Fruit fly (Drosophila melanogaster) whole organism, embryonic: Measurements from ENCODE around the gene CG6659.

Experiments used
- CG10267 ChIP-seq: fragments of 200-800 bp; sonication (Bioruptor generic); optimal IDR thresholded peaks from 2 replicates; lab custom pipeline; 2018; ENCODE audit warnings: missing biosample characterization, mild to moderate bottlenecking, missing genetic modification characterization, moderate library complexity
- CG11696 ChIP-seq: fragments of 200-800 bp; sonication (Bioruptor generic); IDR thresholded peaks from 2 replicates; pipeline ENCODE4 v1.3.6; 2022; ENCODE audit warnings: missing biosample characterization, missing genetic modification characterization
- CG12942 ChIP-seq: fragments of 200-800 bp; sonication (Bioruptor generic); optimal IDR thresholded peaks from 3 replicates; lab custom pipeline; 2016; ENCODE audit warnings: missing biosample characterization, missing genetic modification characterization
- CG1603 ChIP-seq: fragments of 200-800 bp; sonication (Bioruptor generic); optimal IDR thresholded peaks from 2 replicates; lab custom pipeline; 2019; ENCODE audit warnings: missing biosample characterization, mild to moderate bottlenecking, missing genetic modification characterization, moderate library complexity
- CG3281 ChIP-seq: fragments of 200-800 bp; sonication (Bioruptor generic); optimal IDR thresholded peaks from 3 replicates; lab custom pipeline; 2017; ENCODE audit warnings: missing biosample characterization, mild to moderate bottlenecking, missing genetic modification characterization
- CG7745 ChIP-seq: fragments of 200-800 bp; sonication (Bioruptor generic); optimal IDR thresholded peaks from 2 replicates; lab custom pipeline; 2018; ENCODE audit warnings: missing biosample characterization, mild to moderate bottlenecking, missing genetic modification characterization, moderate library complexity
- CG7928 ChIP-seq: fragments of 200-800 bp; sonication (Bioruptor generic); optimal IDR thresholded peaks from 2 replicates; lab custom pipeline; 2017; ENCODE audit warnings: missing biosample characterization, mild to moderate bottlenecking, missing genetic modification characterization
- CG9932 ChIP-seq: fragments of 200-800 bp; sonication (Bioruptor generic); IDR thresholded peaks from 2 replicates; pipeline ENCODE4 v1.3.6; 2022; ENCODE audit warnings: missing biosample characterization, missing genetic modification characterization
- CHES-1-like ChIP-seq: fragments of 200-800 bp; sonication (Bioruptor generic); optimal IDR thresholded peaks from 2 replicates; lab custom pipeline; 2016; ENCODE audit warnings: missing biosample characterization, missing genetic modification characterization
- CTCF ChIP-seq: fragments of 200-800 bp; sonication (Bioruptor generic); optimal IDR thresholded peaks from 2 replicates; lab custom pipeline; 2017; ENCODE audit warnings: missing biosample characterization, mild to moderate bottlenecking, missing genetic modification characterization, moderate library complexity
- CoRest ChIP-seq: fragments of 200-800 bp; sonication (Bioruptor generic); optimal IDR thresholded peaks from 3 replicates; lab custom pipeline; 2018; ENCODE audit warnings: missing biosample characterization, mild to moderate bottlenecking, missing genetic modification characterization, moderate library complexity
- Dad ChIP-seq: fragments of 200-800 bp; sonication (Bioruptor generic); optimal IDR thresholded peaks from 3 replicates; lab custom pipeline; 2016; ENCODE audit warnings: missing biosample characterization, missing genetic modification characterization
- Dbx ChIP-seq: fragments of 200-800 bp; sonication (Bioruptor generic); IDR thresholded peaks from 3 replicates; pipeline ENCODE4 v1.3.6; 2022; ENCODE audit warnings: missing biosample characterization, missing genetic modification characterization
- Dp ChIP-seq: fragments of 200-800 bp; sonication (Bioruptor generic); optimal IDR thresholded peaks from 2 replicates; lab custom pipeline; 2018; ENCODE audit warnings: missing biosample characterization, mild to moderate bottlenecking, missing genetic modification characterization, moderate library complexity
- HmgZ ChIP-seq: fragments of 200-800 bp; sonication (Bioruptor generic); optimal IDR thresholded peaks from 2 replicates; lab custom pipeline; 2018; ENCODE audit warnings: missing biosample characterization, mild to moderate bottlenecking, missing genetic modification characterization
- Hr39 ChIP-seq: fragments of >200 bp; optimal IDR thresholded peaks from 2 replicates; lab custom pipeline; 2017
- Hr51 ChIP-seq, 2 experiments: fragments of 200-800 bp; sonication (Bioruptor generic); optimal IDR thresholded peaks; 2 replicates in 1 of 2; 3 replicates in 1 of 2; lab custom pipeline; 2016 to 2018; ENCODE audit warnings: missing biosample characterization in 2 of 2, missing genetic modification characterization in 2 of 2, mild to moderate bottlenecking in 1 of 2, moderate library complexity in 1 of 2
- Lim3 ChIP-seq: fragments of 200-800 bp; sonication (Bioruptor generic); IDR thresholded peaks from 2 replicates; pipeline ENCODE4 v1.3.6; 2022; ENCODE audit warnings: missing biosample characterization, missing genetic modification characterization
- Mrtf ChIP-seq: fragments of 200-800 bp; sonication (Bioruptor generic); IDR thresholded peaks from 3 replicates; pipeline ENCODE4 v1.3.6; 2022; ENCODE audit warnings: missing biosample characterization, missing genetic modification characterization
- NC2β ChIP-seq: fragments of 200-800 bp; sonication (Bioruptor generic); optimal IDR thresholded peaks from 2 replicates; lab custom pipeline; 2016; ENCODE audit warnings: missing biosample characterization, missing genetic modification characterization
- NfI ChIP-seq: fragments of 200-800 bp; sonication (Bioruptor generic); optimal IDR thresholded peaks from 3 replicates; lab custom pipeline; 2018; ENCODE audit warnings: missing biosample characterization, mild to moderate bottlenecking, missing genetic modification characterization, moderate library complexity
- Poxn ChIP-seq: fragments of 200-800 bp; sonication (Bioruptor generic); IDR thresholded peaks from 2 replicates; pipeline ENCODE4 v1.3.6; 2022; ENCODE audit warnings: missing biosample characterization, missing genetic modification characterization
- Sry-β ChIP-seq: fragments of 200-800 bp; sonication (Bioruptor generic); optimal IDR thresholded peaks from 2 replicates; lab custom pipeline; 2018; ENCODE audit warnings: missing biosample characterization, mild to moderate bottlenecking, missing genetic modification characterization, moderate library complexity
- Xrp1 ChIP-seq: fragments of 200-800 bp; sonication (Bioruptor generic); IDR thresholded peaks from 2 replicates; pipeline ENCODE4 v1.3.6; 2022; ENCODE audit warnings: missing biosample characterization, missing genetic modification characterization
- ac ChIP-seq: fragments of 200-800 bp; sonication (Bioruptor generic); optimal IDR thresholded peaks from 3 replicates; lab custom pipeline; 2017; ENCODE audit warnings: missing biosample characterization, mild to moderate bottlenecking, missing genetic modification characterization
- ato ChIP-seq: fragments of 200-800 bp; sonication (Bioruptor generic); IDR thresholded peaks from 2 replicates; pipeline ENCODE4 v1.3.6; 2022; ENCODE audit warnings: missing biosample characterization, missing genetic modification characterization; ENCODE audit not compliant: partially characterized antibody
- bcd ChIP-seq: fragments of 200-800 bp; sonication (Bioruptor generic); optimal IDR thresholded peaks from 2 replicates; lab custom pipeline; 2017; ENCODE audit warnings: missing biosample characterization, mild to moderate bottlenecking, missing genetic modification characterization
- cas ChIP-seq: fragments of 200-800 bp; sonication (Bioruptor generic); IDR thresholded peaks from 2 replicates; pipeline ENCODE4 v1.3.6; 2022; ENCODE audit warnings: missing biosample characterization, missing genetic modification characterization
- chn ChIP-seq: fragments of 200-800 bp; sonication (Bioruptor generic); optimal IDR thresholded peaks from 2 replicates; lab custom pipeline; 2016; ENCODE audit warnings: missing biosample characterization, missing genetic modification characterization
- fru ChIP-seq: fragments of >200 bp; optimal IDR thresholded peaks from 2 replicates; lab custom pipeline; 2017
- jumu ChIP-seq: fragments of 200-800 bp; sonication (Bioruptor generic); optimal IDR thresholded peaks from 3 replicates; lab custom pipeline; 2016; ENCODE audit warnings: missing biosample characterization, missing genetic modification characterization
- lbe ChIP-seq: fragments of 200-800 bp; sonication (Bioruptor generic); optimal IDR thresholded peaks from 2 replicates; lab custom pipeline; 2016; ENCODE audit warnings: missing biosample characterization, mild to moderate bottlenecking, missing genetic modification characterization
- nau ChIP-seq: fragments of 200-800 bp; sonication (Bioruptor generic); optimal IDR thresholded peaks from 3 replicates; lab custom pipeline; 2017; ENCODE audit warnings: missing biosample characterization, mild to moderate bottlenecking, missing genetic modification characterization, missing genetic modification reagents
- otp ChIP-seq: fragments of 200-800 bp; sonication (Bioruptor generic); IDR thresholded peaks from 3 replicates; pipeline ENCODE4, ENCODE4 v1.3.6; 2022; ENCODE audit warnings: missing biosample characterization, missing genetic modification characterization
- p53 ChIP-seq: fragments of 200-800 bp; sonication (Bioruptor generic); optimal IDR thresholded peaks from 2 replicates; lab custom pipeline; 2016; ENCODE audit warnings: missing biosample characterization, missing genetic modification characterization
- peb ChIP-seq: fragments of 200-800 bp; sonication (Bioruptor generic); IDR thresholded peaks from 2 replicates; pipeline ENCODE4 v1.3.6; 2022; ENCODE audit warnings: missing biosample characterization, missing genetic modification characterization
- prd ChIP-seq, 3 experiments: fragments of >200 bp in 2 of 3; fragments of 200-800 bp in 1 of 3; sonication (Bioruptor generic) in 1 of 3; optimal IDR thresholded peaks in 2 of 3; IDR thresholded peaks in 1 of 3; 2 replicates in 2 of 3; 3 replicates in 1 of 3; pipeline versions ENCODE4 v1.3.6 to Lab custom; 2017 to 2022; ENCODE audit warnings: missing biosample characterization in 1 of 3, missing genetic modification characterization in 1 of 3
- rib ChIP-seq: fragments of 200-800 bp; sonication (Bioruptor generic); IDR thresholded peaks from 2 replicates; pipeline ENCODE4 v1.3.6; 2022; ENCODE audit warnings: missing biosample characterization, missing genetic modification characterization
- ro ChIP-seq: fragments of 200-800 bp; sonication (Bioruptor generic); IDR thresholded peaks from 2 replicates; pipeline ENCODE4 v1.3.6; 2022; ENCODE audit warnings: missing biosample characterization, missing genetic modification characterization
- salm ChIP-seq: fragments of 200-800 bp; sonication (Bioruptor generic); optimal IDR thresholded peaks from 2 replicates; lab custom pipeline; 2018; ENCODE audit warnings: missing biosample characterization, mild to moderate bottlenecking, missing genetic modification characterization
- tio ChIP-seq: fragments of 200-800 bp; sonication (Bioruptor generic); optimal IDR thresholded peaks from 2 replicates; lab custom pipeline; 2017; ENCODE audit warnings: missing biosample characterization, missing genetic modification characterization, inconsistent platforms
- wdn ChIP-seq: fragments of 200-800 bp; sonication (Bioruptor generic); IDR thresholded peaks from 2 replicates; pipeline ENCODE4 v1.3.6; 2022; ENCODE audit warnings: missing biosample characterization, missing genetic modification characterization
- zfh2 ChIP-seq: fragments of 200-800 bp; sonication (Bioruptor generic); optimal IDR thresholded peaks from 2 replicates; lab custom pipeline; 2016; ENCODE audit warnings: missing biosample characterization, missing genetic modification characterization

The CG6659 gene

DNA sequence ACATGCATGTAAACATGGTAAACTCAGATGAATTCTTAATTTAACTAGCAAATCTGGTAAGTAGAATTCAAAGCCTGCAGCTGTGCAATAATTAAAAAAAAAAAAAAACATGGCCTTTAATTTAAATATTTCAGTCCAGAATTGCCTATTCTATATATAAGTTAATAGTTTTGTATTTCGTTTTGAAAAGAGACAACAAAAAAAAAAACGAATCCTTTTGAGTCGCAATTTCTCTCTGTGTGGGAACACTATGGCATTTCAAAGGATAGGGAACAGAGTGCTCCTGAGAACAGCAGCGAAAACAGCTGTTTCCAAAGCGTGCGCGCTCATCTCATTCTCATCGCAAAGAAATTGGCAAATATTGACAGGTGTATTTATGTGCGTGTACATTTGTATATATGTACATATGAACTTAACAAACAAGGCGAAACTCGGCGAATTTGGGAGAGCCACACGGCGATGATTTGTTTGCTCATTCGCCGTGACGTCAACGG lies 11.3 kb downstream of the CG6659 start (continued):
- TF ChIP-seq cas (GFP tag; lab: Robert Waterston, UW) (peak; percentile 31; the same call in 1 of the 2 replicates), CG7745 (no peak), lbe (GFP tag; lab: Kevin White, UChicago) (peak; percentile 1), CHES-1-like (GFP tag; lab: Kevin White, UChicago) (peak; percentile 9), prd (optimal IDR thresholded peaks at IDR 0.05; lab: Kevin White, UChicago) (no peak), prd (GFP tag; IDR thresholded peaks at IDR 0.05; lab: Robert Waterston, UW) (peak; percentile 65; the same call in 2 of the 3 replicates), CG3281 (GFP tag; lab: Kevin White, UChicago) (peak; percentile 49), nau (GFP tag; lab: Kevin White, UChicago) (peak; percentile 55), rib (peak; percentile 58; the same call in 1 of the 2 replicates), Hr39 (lab: Kevin White, UChicago) (no peak), HmgZ (tag; lab: Kevin White, UChicago) (no peak), Mrtf (0 out of 3 replicates have a peak, but pooled peaks have one; percentile 45), ac (GFP tag; lab: Kevin White, UChicago) (peak; percentile 54), CoRest (tag; lab: Kevin White, UChicago) (peak; percentile 73), Lim3 (GFP tag; lab: Robert Waterston, UW) (no peak), jumu (GFP tag; lab: Kevin White, UChicago) (peak; percentile 29), CG11696 (GFP tag; lab: Robert Waterston, UW) (no peak), CG1603 (tag; lab: Kevin White, UChicago) (peak; percentile 40), ro (GFP tag; lab: Robert Waterston, UW) (no peak), CG9932 (GFP tag; lab: Robert Waterston, UW) (peak; percentile 38), peb (GFP tag; lab: Robert Waterston, UW) (no peak), Dbx (GFP tag; lab: Robert Waterston, UW) (peak; percentile 8; the same call in 1 of the 3 replicates), ato (GFP tag; lab: Robert Waterston, UW) (no peak), CTCF (GFP tag; lab: Kevin White, UChicago) (no peak), Xrp1 (GFP tag; lab: Robert Waterston, UW) (peak; percentile 66), wdn (GFP tag; lab: Robert Waterston, UW) (no peak), Dp (GFP tag; lab: Kevin White, UChicago) (no peak), otp (GFP tag; lab: Robert Waterston, UW) (no peak), Sry-β (GFP tag; lab: Kevin White, UChicago) (no peak), NC2β (GFP tag; lab: Kevin White, UChicago) (peak; percentile 44), NfI (GFP tag; lab: Kevin White, UChicago) (peak; percentile 23), tio (GFP tag; lab: Kevin White, UChicago) (no peak), zfh2 (GFP tag; lab: Kevin White, UChicago) (no peak), CG10267 (tag; lab: Kevin White, UChicago) (peak; percentile 62), Hr51 (GFP tag; optimal IDR thresholded peaks at IDR 0.05; lab: Kevin White, UChicago) (peak; percentile 45 to 76), Dad (GFP tag; lab: Kevin White, UChicago) (peak; percentile 44), CG12942 (GFP tag; lab: Kevin White, UChicago) (peak; percentile 30), CG7928 (GFP tag; lab: Kevin White, UChicago) (no peak), Poxn (GFP tag; lab: Robert Waterston, UW) (no peak), chn (peak; percentile 61), bcd (GFP tag; lab: Kevin White, UChicago) (peak; percentile 67), fru (lab: Kevin White, UChicago) (no peak), salm (peak; percentile 6), p53 (no peak)
